Fruit fly (Drosophila melanogaster) whole organism, embryonic: ENCODE measurements around the gene CG34248.

Source experiments
- Asciz ChIP-seq: fragments of 200-800 bp; sonication (Bioruptor generic); optimal IDR thresholded peaks from 2 replicates; lab custom pipeline; 2017; ENCODE audit warnings: missing biosample characterization, mild to moderate bottlenecking, missing genetic modification characterization, missing genetic modification reagents
- CG10321 ChIP-seq: fragments of 200-800 bp; sonication (Bioruptor generic); IDR thresholded peaks from 2 replicates; pipeline ENCODE4 v1.3.6; 2022; ENCODE audit warnings: missing biosample characterization, missing genetic modification characterization
- CG11085 ChIP-seq: fragments of 200-800 bp; sonication (Bioruptor generic); IDR thresholded peaks from 2 replicates; pipeline ENCODE4 v1.3.6; 2022; ENCODE audit warnings: missing biosample characterization, missing genetic modification characterization
- CG11504 ChIP-seq: fragments of 200-800 bp; sonication (Bioruptor generic); optimal IDR thresholded peaks from 3 replicates; lab custom pipeline; 2019; ENCODE audit warnings: missing biosample characterization, mild to moderate bottlenecking, missing genetic modification characterization, moderate library complexity
- CG12104 ChIP-seq: fragments of 200-800 bp; sonication (Bioruptor generic); optimal IDR thresholded peaks from 3 replicates; lab custom pipeline; 2016; ENCODE audit warnings: missing biosample characterization, missing genetic modification characterization
- CG12219 ChIP-seq: fragments of 200-800 bp; sonication (Bioruptor generic); optimal IDR thresholded peaks from 3 replicates; lab custom pipeline; 2018; ENCODE audit warnings: missing biosample characterization, mild to moderate bottlenecking, missing genetic modification characterization
- CG13296 ChIP-seq: fragments of 200-800 bp; sonication (Bioruptor generic); optimal IDR thresholded peaks from 3 replicates; lab custom pipeline; 2018; ENCODE audit warnings: missing biosample characterization, mild to moderate bottlenecking, missing genetic modification characterization
- CG15269 ChIP-seq: fragments of 200-800 bp; sonication (Bioruptor generic); optimal IDR thresholded peaks from 2 replicates; lab custom pipeline; 2018; ENCODE audit warnings: missing biosample characterization, mild to moderate bottlenecking, missing genetic modification characterization, moderate library complexity
- CG15514 ChIP-seq: fragments of 200-800 bp; sonication (Bioruptor generic); optimal IDR thresholded peaks from 3 replicates; lab custom pipeline; 2017; ENCODE audit warnings: missing biosample characterization, missing genetic modification characterization, mild to moderate bottlenecking, moderate library complexity, missing genetic modification reagents
- CG17612 ChIP-seq: fragments of 200-800 bp; sonication (Bioruptor generic); IDR thresholded peaks from 2 replicates; pipeline ENCODE4 v1.3.6; 2022; ENCODE audit warnings: missing biosample characterization, missing genetic modification characterization
- CG17912 ChIP-seq: fragments of 200-800 bp; sonication (Bioruptor generic); optimal IDR thresholded peaks from 2 replicates; lab custom pipeline; 2018; ENCODE audit warnings: missing biosample characterization, mild to moderate bottlenecking, missing genetic modification characterization
- CG18599 ChIP-seq: fragments of 200-800 bp; sonication (Bioruptor generic); optimal IDR thresholded peaks from 3 replicates; lab custom pipeline; 2017; ENCODE audit warnings: missing biosample characterization, missing genetic modification characterization, mild to moderate bottlenecking, moderate library complexity, missing genetic modification reagents
- CG2120 ChIP-seq: fragments of 200-800 bp; sonication (Bioruptor generic); optimal IDR thresholded peaks from 3 replicates; lab custom pipeline; 2016; ENCODE audit warnings: missing biosample characterization, missing genetic modification characterization
- CG31365 ChIP-seq: fragments of 200-800 bp; sonication (Bioruptor generic); optimal IDR thresholded peaks from 2 replicates; lab custom pipeline; 2018; ENCODE audit warnings: missing biosample characterization, mild to moderate bottlenecking, missing genetic modification characterization
- CG31388 ChIP-seq: fragments of 200-800 bp; sonication (Bioruptor generic); optimal IDR thresholded peaks from 2 replicates; lab custom pipeline; 2016; ENCODE audit warnings: missing biosample characterization, missing genetic modification characterization
- CG31441 ChIP-seq: fragments of 200-800 bp; sonication (Bioruptor generic); IDR thresholded peaks from 2 replicates; pipeline ENCODE4 v1.3.6; 2022; ENCODE audit warnings: missing biosample characterization, missing genetic modification characterization
- CG33213 ChIP-seq: fragments of 200-800 bp; sonication (Bioruptor generic); optimal IDR thresholded peaks from 3 replicates; lab custom pipeline; 2016; ENCODE audit warnings: missing biosample characterization, missing genetic modification characterization
- CG4707 ChIP-seq: fragments of 200-800 bp; sonication (Bioruptor generic); optimal IDR thresholded peaks from 2 replicates; lab custom pipeline; 2018; ENCODE audit warnings: missing biosample characterization, mild to moderate bottlenecking, missing genetic modification characterization, moderate library complexity
- CG4854 ChIP-seq: fragments of 200-800 bp; sonication (Bioruptor generic); optimal IDR thresholded peaks from 2 replicates; lab custom pipeline; 2016; ENCODE audit warnings: missing biosample characterization, missing genetic modification characterization, inconsistent platforms
- CG6175 ChIP-seq: fragments of 200-800 bp; sonication (Bioruptor generic); IDR thresholded peaks from 3 replicates; pipeline ENCODE4 v1.3.6; 2022; ENCODE audit warnings: missing biosample characterization, missing genetic modification characterization
- CG6254 ChIP-seq: fragments of 200-800 bp; sonication (Bioruptor generic); optimal IDR thresholded peaks from 3 replicates; lab custom pipeline; 2017; ENCODE audit warnings: mild to moderate bottlenecking, missing biosample characterization, missing genetic modification reagents, missing genetic modification characterization
- CG6765 ChIP-seq: fragments of 200-800 bp; sonication (Bioruptor generic); optimal IDR thresholded peaks from 3 replicates; lab custom pipeline; 2017; ENCODE audit warnings: missing biosample characterization, mild to moderate bottlenecking, missing genetic modification characterization
- CG6854 ChIP-seq: fragments of 200-800 bp; sonication (Bioruptor generic); optimal IDR thresholded peaks from 3 replicates; lab custom pipeline; 2017; ENCODE audit warnings: missing biosample characterization, mild to moderate bottlenecking, missing genetic modification characterization
- CG9609 ChIP-seq: fragments of 200-800 bp; sonication (Bioruptor generic); optimal IDR thresholded peaks from 3 replicates; lab custom pipeline; 2016; ENCODE audit warnings: missing biosample characterization, missing genetic modification characterization
- E2f2 ChIP-seq: fragments of 200-800 bp; sonication (Bioruptor generic); IDR thresholded peaks from 2 replicates; pipeline ENCODE4 v1.3.6; 2022; ENCODE audit warnings: missing biosample characterization, missing genetic modification characterization
- Fer3 ChIP-seq: fragments of 200-800 bp; sonication (Bioruptor generic); optimal IDR thresholded peaks from 2 replicates; lab custom pipeline; 2018; ENCODE audit warnings: missing biosample characterization, mild to moderate bottlenecking, missing genetic modification characterization, moderate library complexity
- Nf-YA ChIP-seq: fragments of 200-800 bp; sonication (Bioruptor generic); IDR thresholded peaks from 2 replicates; pipeline ENCODE4 v1.3.6; 2022; ENCODE audit warnings: missing biosample characterization, missing genetic modification characterization
- Nf-YB ChIP-seq: fragments of 200-800 bp; sonication (Bioruptor generic); optimal IDR thresholded peaks from 3 replicates; lab custom pipeline; 2019; ENCODE audit warnings: missing biosample characterization, mild to moderate bottlenecking, missing genetic modification characterization, moderate library complexity
- Ptx1 ChIP-seq: fragments of 200-800 bp; sonication (Bioruptor generic); IDR thresholded peaks from 2 replicates; pipeline ENCODE4 v1.3.6; 2022; ENCODE audit warnings: missing biosample characterization, missing genetic modification characterization
- Stat92E ChIP-seq, 3 experiments: fragments of >200 bp in 2 of 3; fragments of 200-800 bp in 1 of 3; sonication (Bioruptor generic) in 1 of 3; optimal IDR thresholded peaks; 2 replicates each; lab custom pipeline; 2017 to 2019; ENCODE audit warnings: missing biosample characterization in 3 of 3, missing genetic modification characterization in 3 of 3, mild to moderate bottlenecking in 1 of 3, moderate library complexity in 1 of 3
- Vsx1 ChIP-seq: fragments of 200-800 bp; sonication (Bioruptor generic); optimal IDR thresholded peaks from 2 replicates; lab custom pipeline; 2017; ENCODE audit warnings: missing biosample characterization, mild to moderate bottlenecking, missing genetic modification characterization, missing genetic modification reagents
- Xbp1 ChIP-seq: fragments of 200-800 bp; sonication (Bioruptor generic); optimal IDR thresholded peaks from 3 replicates; lab custom pipeline; 2016; ENCODE audit warnings: missing biosample characterization, mild to moderate bottlenecking, missing genetic modification characterization
- al ChIP-seq: fragments of 200-800 bp; sonication (Bioruptor generic); IDR thresholded peaks from 2 replicates; pipeline ENCODE4 v1.3.6; 2022; ENCODE audit warnings: missing biosample characterization, missing genetic modification characterization
- bowl ChIP-seq: fragments of 200-800 bp; sonication (Bioruptor generic); IDR thresholded peaks from 2 replicates; pipeline ENCODE4 v1.3.6; 2022; ENCODE audit warnings: missing biosample characterization, missing genetic modification characterization
- br ChIP-seq: fragments of >200 bp; optimal IDR thresholded peaks from 2 replicates; lab custom pipeline; 2017
- crc ChIP-seq: fragments of 200-800 bp; sonication (Bioruptor generic); optimal IDR thresholded peaks from 2 replicates; lab custom pipeline; 2016; ENCODE audit warnings: missing biosample characterization, missing genetic modification characterization
- crol ChIP-seq: fragments of 200-800 bp; sonication (Bioruptor generic); IDR thresholded peaks from 2 replicates; pipeline ENCODE4 v1.3.6; 2022; ENCODE audit warnings: missing biosample characterization, missing genetic modification characterization
- dmrt99B ChIP-seq: fragments of 200-800 bp; sonication (Bioruptor generic); optimal IDR thresholded peaks from 2 replicates; lab custom pipeline; 2018; ENCODE audit warnings: missing biosample characterization, mild to moderate bottlenecking, missing genetic modification characterization, moderate library complexity
- esg ChIP-seq: fragments of 200-800 bp; sonication (Bioruptor generic); conservative IDR thresholded peaks from 2 replicates; pipeline ENCODE4 v1.3.6; 2022; ENCODE audit warnings: missing biosample characterization, missing genetic modification characterization
- fd3F ChIP-seq: fragments of 200-800 bp; sonication (Bioruptor generic); optimal IDR thresholded peaks from 2 replicates; lab custom pipeline; 2018; ENCODE audit warnings: missing biosample characterization, mild to moderate bottlenecking, missing genetic modification characterization, moderate library complexity
- ham ChIP-seq: fragments of 200-800 bp; sonication (Bioruptor generic); IDR thresholded peaks from 2 replicates; pipeline ENCODE4 v1.3.6; 2022; ENCODE audit warnings: missing biosample characterization, missing genetic modification characterization
- hkb ChIP-seq, 2 experiments: fragments of 200-800 bp in 1 of 2; fragments of >200 bp in 1 of 2; sonication (Bioruptor generic) in 1 of 2; IDR thresholded peaks in 1 of 2; optimal IDR thresholded peaks in 1 of 2; 2 replicates each; pipeline versions ENCODE4 v1.3.6 to Lab custom; 2017 to 2022; ENCODE audit warnings: missing biosample characterization in 1 of 2, missing genetic modification characterization in 1 of 2
- maf-S ChIP-seq: fragments of 200-800 bp; sonication (Bioruptor generic); optimal IDR thresholded peaks from 2 replicates; lab custom pipeline; 2016; ENCODE audit warnings: missing biosample characterization, missing genetic modification characterization
- onecut ChIP-seq: fragments of 200-800 bp; sonication (Bioruptor generic); IDR thresholded peaks from 2 replicates; pipeline ENCODE4 v1.3.6; 2022; ENCODE audit warnings: missing biosample characterization, missing genetic modification characterization
- pan ChIP-seq, 4 experiments: fragments of >200 bp in 3 of 4; fragments of 200-800 bp in 1 of 4; sonication (Bioruptor generic) in 1 of 4; optimal IDR thresholded peaks in 3 of 4; IDR thresholded peaks in 1 of 4; 2 replicates each; pipeline versions ENCODE4 v1.3.6 to Lab custom; 2017 to 2022; ENCODE audit warnings: missing biosample characterization in 2 of 4, missing genetic modification characterization in 2 of 4, mixed read lengths in 1 of 4
- slbo ChIP-seq: fragments of 200-800 bp; sonication (Bioruptor generic); IDR thresholded peaks from 2 replicates; pipeline ENCODE4 v1.3.6; 2022; ENCODE audit warnings: missing biosample characterization, missing genetic modification characterization
- sqz ChIP-seq: fragments of 200-800 bp; sonication (Bioruptor generic); optimal IDR thresholded peaks from 3 replicates; lab custom pipeline; 2018; ENCODE audit warnings: missing biosample characterization, mild to moderate bottlenecking, missing genetic modification characterization
- stc ChIP-seq: fragments of 200-800 bp; sonication (Bioruptor generic); IDR thresholded peaks from 2 replicates; pipeline ENCODE4 v1.3.6; 2022; ENCODE audit warnings: missing biosample characterization, missing genetic modification characterization
- unpg ChIP-seq: fragments of 200-800 bp; sonication (Bioruptor generic); optimal IDR thresholded peaks from 3 replicates; lab custom pipeline; 2018; ENCODE audit warnings: missing biosample characterization, mild to moderate bottlenecking, missing genetic modification characterization, moderate library complexity
- wek ChIP-seq: fragments of 200-800 bp; sonication (Bioruptor generic); optimal IDR thresholded peaks from 3 replicates; lab custom pipeline; 2018; ENCODE audit warnings: missing biosample characterization, mild to moderate bottlenecking, missing genetic modification characterization, moderate library complexity

CG34248 gene

DNA sequence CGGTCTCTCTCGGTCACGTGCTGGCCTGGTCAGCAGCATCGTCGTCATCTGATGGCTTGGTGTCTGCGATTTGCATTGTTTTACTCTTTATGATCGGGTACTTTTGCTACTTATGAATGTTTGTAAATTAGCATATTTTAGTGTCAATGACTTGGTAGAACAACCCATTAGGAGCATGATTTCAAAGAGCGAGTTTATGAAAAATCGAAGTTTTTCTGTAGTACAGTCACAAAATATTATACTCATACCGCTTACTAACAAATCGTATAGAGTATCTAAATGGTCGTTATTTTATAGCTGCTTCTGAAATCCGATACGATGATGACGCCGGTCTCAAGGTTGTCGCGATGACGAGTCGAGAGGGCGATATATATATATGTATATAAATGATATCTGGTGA, 15.6 kb upstream of the CG34248 start (continued):
- TF ChIP-seq slbo (no peak), dmrt99B (tag; lab: Kevin White, UChicago) (peak; percentile 67), CG11504 (tag; lab: Kevin White, UChicago) (peak; percentile 68), CG10321 (no peak), CG6765 (GFP tag; lab: Kevin White, UChicago) (no peak), Ptx1 (peak; percentile 60; the same call in 1 of the 2 replicates), CG17612 (GFP tag; lab: Robert Waterston, UW) (no peak), CG2120 (GFP tag; lab: Kevin White, UChicago) (no peak), Nf-YB (GFP tag; lab: Kevin White, UChicago) (no peak), CG6175 (GFP tag; lab: Robert Waterston, UW) (no peak), al (GFP tag; lab: Robert Waterston, UW) (no peak), CG6854 (GFP tag; lab: Kevin White, UChicago) (no peak), pan (optimal IDR thresholded peaks at IDR 0.05; lab: Kevin White, UChicago) (no peak), pan (GFP tag; optimal IDR thresholded peaks at IDR 0.05 in 1 of 2, IDR thresholded peaks at IDR 0.05 in 1 of 2) (peak in 1 of 2 experiments; percentile 56), wek (GFP tag; lab: Kevin White, UChicago) (no peak), Asciz (GFP tag; lab: Kevin White, UChicago) (no peak), unpg (GFP tag; lab: Kevin White, UChicago) (peak; percentile 52), CG31441 (GFP tag; lab: Robert Waterston, UW) (0 out of 2 replicates have a peak, but pooled peaks have one; percentile 29), CG15514 (GFP tag; lab: Kevin White, UChicago) (no peak), br (lab: Kevin White, UChicago) (no peak), onecut (GFP tag; lab: Robert Waterston, UW) (no peak), Xbp1 (peak; percentile 10), fd3F (peak; percentile 7), CG31365 (tag; lab: Kevin White, UChicago) (no peak), CG31388 (GFP tag; lab: Kevin White, UChicago) (no peak), bowl (GFP tag; lab: Robert Waterston, UW) (no peak), CG6254 (GFP tag; lab: Kevin White, UChicago) (no peak), crc (GFP tag; lab: Kevin White, UChicago) (no peak), CG15269 (tag; lab: Kevin White, UChicago) (peak; percentile 64), CG4854 (GFP tag; lab: Kevin White, UChicago) (no peak), CG12104 (no peak), Nf-YA (GFP tag; lab: Robert Waterston, UW) (no peak), CG4707 (no peak), CG33213 (GFP tag; lab: Kevin White, UChicago) (no peak), Fer3 (tag; lab: Kevin White, UChicago) (no peak), hkb (optimal IDR thresholded peaks at IDR 0.05; lab: Kevin White, UChicago) (no peak), hkb (GFP tag; IDR thresholded peaks at IDR 0.05; lab: Robert Waterston, UW) (0 out of 2 replicates have a peak, but pooled peaks have one; percentile 22), maf-S (no peak), CG9609 (GFP tag; lab: Kevin White, UChicago) (no peak), CG13296 (GFP tag; lab: Kevin White, UChicago) (peak; percentile 23), ham (GFP tag; lab: Robert Waterston, UW) (no peak), CG12219 (GFP tag; lab: Kevin White, UChicago) (peak; percentile 14), E2f2 (0 out of 2 replicates have a peak, but pooled peaks have one; percentile 27), Stat92E (GFP tag; optimal IDR thresholded peaks at IDR 0.05; lab: Kevin White, UChicago) (no peak), CG11085 (GFP tag; lab: Robert Waterston, UW) (no peak), CG18599 (GFP tag; lab: Kevin White, UChicago) (no peak), CG17912 (GFP tag; lab: Kevin White, UChicago) (no peak), sqz (no peak), esg (GFP tag; lab: Robert Waterston, UW) (peak; percentile 27; the same call in 1 of the 2 replicates), Vsx1 (GFP tag; lab: Kevin White, UChicago) (no peak), crol (GFP tag; lab: Robert Waterston, UW) (no peak), stc (GFP tag; lab: Robert Waterston, UW) (no peak)
